Fruit fly (Drosophila melanogaster) whole organism, embryonic: ENCODE measurements around the gene pnt.

Experiments
- Adf1 ChIP-seq: fragments of 200-800 bp; sonication (Bioruptor generic); IDR thresholded peaks from 2 replicates; pipeline ENCODE4 v1.3.6; 2022; ENCODE audit warnings: missing biosample characterization, missing genetic modification characterization
- Antp ChIP-seq: fragments of 200-800 bp; sonication (Bioruptor generic); optimal IDR thresholded peaks from 3 replicates; lab custom pipeline; 2016; ENCODE audit warnings: missing biosample characterization, missing genetic modification characterization
- Awh ChIP-seq: fragments of 200-800 bp; sonication (Bioruptor generic); IDR thresholded peaks from 2 replicates; pipeline ENCODE4, ENCODE4 v1.3.6; 2022; ENCODE audit warnings: missing biosample characterization, missing genetic modification characterization
- CG10654 ChIP-seq: fragments of 200-800 bp; sonication (Bioruptor generic); optimal IDR thresholded peaks from 2 replicates; lab custom pipeline; 2016; ENCODE audit warnings: missing biosample characterization, missing genetic modification characterization
- CG11456 ChIP-seq: fragments of 200-800 bp; sonication (Bioruptor generic); IDR thresholded peaks from 3 replicates; pipeline ENCODE4 v1.3.6; 2022; ENCODE audit warnings: missing biosample characterization, missing genetic modification characterization
- CG11504 ChIP-seq: fragments of 200-800 bp; sonication (Bioruptor generic); optimal IDR thresholded peaks from 3 replicates; lab custom pipeline; 2019; ENCODE audit warnings: missing biosample characterization, mild to moderate bottlenecking, missing genetic modification characterization, moderate library complexity
- CG11723 ChIP-seq: fragments of 200-800 bp; sonication (Bioruptor generic); optimal IDR thresholded peaks from 2 replicates; lab custom pipeline; 2017; ENCODE audit warnings: missing biosample characterization, mild to moderate bottlenecking, missing genetic modification characterization
- CG13424 ChIP-seq: fragments of 200-800 bp; sonication (Bioruptor generic); optimal IDR thresholded peaks from 2 replicates; lab custom pipeline; 2019; ENCODE audit warnings: missing biosample characterization, mild to moderate bottlenecking, missing genetic modification characterization, moderate library complexity
- CG14667 ChIP-seq: fragments of 200-800 bp; sonication (Bioruptor generic); IDR thresholded peaks from 2 replicates; pipeline ENCODE4 v1.3.6; 2022; ENCODE audit warnings: missing biosample characterization, missing genetic modification characterization
- CG15514 ChIP-seq: fragments of 200-800 bp; sonication (Bioruptor generic); optimal IDR thresholded peaks from 3 replicates; lab custom pipeline; 2017; ENCODE audit warnings: missing biosample characterization, missing genetic modification characterization, mild to moderate bottlenecking, moderate library complexity, missing genetic modification reagents
- CG16815 ChIP-seq: fragments of 200-800 bp; sonication (Bioruptor generic); optimal IDR thresholded peaks from 3 replicates; lab custom pipeline; 2017; ENCODE audit warnings: missing biosample characterization, mild to moderate bottlenecking, missing genetic modification characterization
- CG18599 ChIP-seq: fragments of 200-800 bp; sonication (Bioruptor generic); optimal IDR thresholded peaks from 3 replicates; lab custom pipeline; 2017; ENCODE audit warnings: missing biosample characterization, missing genetic modification characterization, mild to moderate bottlenecking, moderate library complexity, missing genetic modification reagents
- CG2712 ChIP-seq: fragments of 200-800 bp; optimal IDR thresholded peaks from 3 replicates; lab custom pipeline; 2019; ENCODE audit warnings: missing biosample characterization, mild to moderate bottlenecking, missing genetic modification characterization, moderate library complexity
- CG31365 ChIP-seq: fragments of 200-800 bp; sonication (Bioruptor generic); optimal IDR thresholded peaks from 2 replicates; lab custom pipeline; 2018; ENCODE audit warnings: missing biosample characterization, mild to moderate bottlenecking, missing genetic modification characterization
- CG31441 ChIP-seq: fragments of 200-800 bp; sonication (Bioruptor generic); IDR thresholded peaks from 2 replicates; pipeline ENCODE4 v1.3.6; 2022; ENCODE audit warnings: missing biosample characterization, missing genetic modification characterization
- CG34376 ChIP-seq: fragments of 200-800 bp; sonication (Bioruptor generic); optimal IDR thresholded peaks from 2 replicates; lab custom pipeline; 2018; ENCODE audit warnings: missing biosample characterization, mild to moderate bottlenecking, missing genetic modification characterization
- CG4424 ChIP-seq: fragments of 200-800 bp; sonication (Bioruptor generic); optimal IDR thresholded peaks from 3 replicates; lab custom pipeline; 2016; ENCODE audit warnings: missing biosample characterization, missing genetic modification characterization
- CG4617 ChIP-seq: fragments of 200-800 bp; sonication (Bioruptor generic); optimal IDR thresholded peaks from 3 replicates; lab custom pipeline; 2016; ENCODE audit warnings: missing biosample characterization, missing genetic modification characterization, borderline replicate concordance
- CG6272 ChIP-seq: fragments of 200-800 bp; sonication (Bioruptor generic); IDR thresholded peaks from 2 replicates; pipeline ENCODE4 v1.3.6; 2022; ENCODE audit warnings: missing biosample characterization, missing genetic modification characterization
- CG6689 ChIP-seq: fragments of 200-800 bp; sonication (Bioruptor generic); IDR thresholded peaks from 2 replicates; pipeline ENCODE4 v1.3.6; 2022; ENCODE audit warnings: missing biosample characterization, missing genetic modification characterization
- CG7357 ChIP-seq: fragments of 200-800 bp; sonication (Bioruptor generic); IDR thresholded peaks from 3 replicates; pipeline ENCODE4 v1.3.6; 2022; ENCODE audit warnings: missing biosample characterization, missing genetic modification characterization
- Chrac-16 ChIP-seq: fragments of 200-800 bp; sonication (Bioruptor generic); optimal IDR thresholded peaks from 3 replicates; lab custom pipeline; 2016; ENCODE audit warnings: missing biosample characterization, missing genetic modification characterization
- D ChIP-seq, 2 experiments: fragments of 200-800 bp in 1 of 2; fragments of >200 bp in 1 of 2; sonication (Bioruptor generic) in 1 of 2; optimal IDR thresholded peaks; 2 replicates in 1 of 2; 3 replicates in 1 of 2; lab custom pipeline; 2017; ENCODE audit warnings: mild to moderate bottlenecking in 1 of 2, missing biosample characterization in 1 of 2, missing genetic modification characterization in 1 of 2, missing genetic modification reagents in 1 of 2
- Doc3 ChIP-seq: fragments of 200-800 bp; sonication (Bioruptor generic); IDR thresholded peaks from 3 replicates; pipeline ENCODE4 v1.3.6; 2022; ENCODE audit warnings: missing biosample characterization, missing genetic modification characterization; ENCODE audit not compliant: partially characterized antibody
- Fer1 ChIP-seq: fragments of 200-800 bp; sonication (Bioruptor generic); optimal IDR thresholded peaks from 2 replicates; lab custom pipeline; 2017; ENCODE audit warnings: missing biosample characterization, mild to moderate bottlenecking, missing genetic modification characterization
- Hr78 ChIP-seq, 2 experiments: fragments of 200-800 bp in 1 of 2; fragments of >200 bp in 1 of 2; sonication (Bioruptor generic) in 1 of 2; optimal IDR thresholded peaks; 2 replicates each; lab custom pipeline; 2017 to 2019; ENCODE audit warnings: missing biosample characterization in 2 of 2, missing genetic modification characterization in 2 of 2, mild to moderate bottlenecking in 1 of 2, moderate library complexity in 1 of 2
- Hsf ChIP-seq: fragments of 200-800 bp; sonication (Bioruptor generic); optimal IDR thresholded peaks from 3 replicates; lab custom pipeline; 2016; ENCODE audit warnings: missing biosample characterization, missing genetic modification characterization
- NC2β ChIP-seq: fragments of 200-800 bp; sonication (Bioruptor generic); optimal IDR thresholded peaks from 2 replicates; lab custom pipeline; 2016; ENCODE audit warnings: missing biosample characterization, missing genetic modification characterization
- Scr ChIP-seq: fragments of 200-800 bp; sonication (Bioruptor generic); IDR thresholded peaks from 2 replicates; pipeline ENCODE4 v1.3.6; 2022; ENCODE audit warnings: missing biosample characterization, missing genetic modification characterization; ENCODE audit not compliant: partially characterized antibody
- bbx ChIP-seq: fragments of 200-800 bp; sonication (Bioruptor generic); IDR thresholded peaks from 2 replicates; pipeline ENCODE4 v1.3.6; 2022; ENCODE audit warnings: missing biosample characterization, missing genetic modification characterization; ENCODE audit not compliant: partially characterized antibody
- croc ChIP-seq: fragments of 200-800 bp; sonication (Bioruptor generic); conservative IDR thresholded peaks from 3 replicates; pipeline ENCODE4 v1.3.6; 2022; ENCODE audit warnings: missing biosample characterization, missing genetic modification characterization
- grau ChIP-seq: fragments of 200-800 bp; optimal IDR thresholded peaks from 3 replicates; lab custom pipeline; 2019; ENCODE audit warnings: missing biosample characterization, mild to moderate bottlenecking, missing genetic modification characterization, moderate library complexity
- hbn ChIP-seq: fragments of 200-800 bp; sonication (Bioruptor generic); IDR thresholded peaks from 2 replicates; pipeline ENCODE4 v1.3.6; 2022; ENCODE audit warnings: missing biosample characterization, missing genetic modification characterization; ENCODE audit not compliant: partially characterized antibody
- jing ChIP-seq: fragments of 200-800 bp; sonication (Bioruptor generic); optimal IDR thresholded peaks from 2 replicates; lab custom pipeline; 2018; ENCODE audit warnings: missing biosample characterization, mild to moderate bottlenecking, missing genetic modification characterization
- lov ChIP-seq, 2 experiments: fragments of 200-800 bp in 1 of 2; fragments of >200 bp in 1 of 2; sonication (Bioruptor generic) in 1 of 2; IDR thresholded peaks in 1 of 2; optimal IDR thresholded peaks in 1 of 2; 2 replicates in 1 of 2; 3 replicates in 1 of 2; pipeline versions ENCODE4 v1.3.6 to Lab custom; 2017 to 2022; ENCODE audit warnings: missing biosample characterization in 1 of 2, missing genetic modification characterization in 1 of 2
- nerfin-2 ChIP-seq: fragments of 200-800 bp; sonication (Bioruptor generic); IDR thresholded peaks from 2 replicates; pipeline ENCODE4 v1.3.6; 2022; ENCODE audit warnings: missing biosample characterization, missing genetic modification characterization; ENCODE audit not compliant: partially characterized antibody
- pb ChIP-seq: fragments of 200-800 bp; sonication (Bioruptor generic); optimal IDR thresholded peaks from 3 replicates; lab custom pipeline; 2016; ENCODE audit warnings: missing biosample characterization, missing genetic modification characterization
- pita ChIP-seq: fragments of 200-800 bp; sonication (Bioruptor generic); optimal IDR thresholded peaks from 2 replicates; lab custom pipeline; 2017; ENCODE audit warnings: missing biosample characterization, mild to moderate bottlenecking, missing genetic modification characterization
- ranshi ChIP-seq: fragments of 200-800 bp; sonication (Bioruptor generic); IDR thresholded peaks from 2 replicates; pipeline ENCODE4 v1.3.6; 2022; ENCODE audit warnings: missing biosample characterization, missing genetic modification characterization
- seq ChIP-seq: fragments of 200-800 bp; sonication (Bioruptor generic); IDR thresholded peaks from 2 replicates; pipeline ENCODE4 v1.3.6; 2022; ENCODE audit warnings: missing biosample characterization, missing genetic modification characterization
- ssp ChIP-seq: fragments of 200-800 bp; sonication (Bioruptor generic); IDR thresholded peaks from 2 replicates; pipeline ENCODE4 v1.3.6; 2022; ENCODE audit warnings: missing biosample characterization, missing genetic modification characterization
- trh ChIP-seq: fragments of 200-800 bp; sonication (Bioruptor generic); optimal IDR thresholded peaks from 2 replicates; lab custom pipeline; 2016; ENCODE audit warnings: missing biosample characterization, missing genetic modification characterization
- unc-4 ChIP-seq: fragments of 200-800 bp; sonication (Bioruptor generic); IDR thresholded peaks from 2 replicates; pipeline ENCODE4 v1.3.6; 2022; ENCODE audit warnings: missing biosample characterization, missing genetic modification characterization; ENCODE audit not compliant: partially characterized antibody
- zfh1 ChIP-seq: fragments of 200-800 bp; sonication (Bioruptor generic); IDR thresholded peaks from 3 replicates; pipeline ENCODE4 v1.3.6; 2022; ENCODE audit warnings: missing biosample characterization, missing genetic modification characterization

Gene pnt

DNA sequence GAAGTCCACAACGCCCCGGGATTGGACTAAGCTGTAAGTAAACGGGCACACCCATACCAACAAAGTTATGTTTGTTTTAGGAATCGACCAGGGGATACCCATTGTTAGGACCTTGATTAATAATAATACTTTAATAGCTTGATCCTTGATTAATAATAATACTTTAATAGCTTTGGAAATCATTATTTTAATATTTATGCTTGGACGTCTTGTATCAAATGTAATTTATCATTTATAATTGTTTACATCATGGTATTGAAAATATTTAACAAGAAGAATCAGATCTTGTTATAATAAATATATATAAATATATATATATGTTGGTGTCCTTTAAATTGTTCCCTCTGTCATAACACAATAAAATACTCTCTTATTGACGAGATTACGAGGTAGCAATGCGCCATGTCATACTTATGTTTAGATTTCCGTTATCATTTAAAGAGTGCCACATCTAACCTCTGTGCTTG, 11.0 kb upstream of the pnt start (continued):
- TF ChIP-seq Scr (no peak), Adf1 (peak; percentile 26)

DNA sequence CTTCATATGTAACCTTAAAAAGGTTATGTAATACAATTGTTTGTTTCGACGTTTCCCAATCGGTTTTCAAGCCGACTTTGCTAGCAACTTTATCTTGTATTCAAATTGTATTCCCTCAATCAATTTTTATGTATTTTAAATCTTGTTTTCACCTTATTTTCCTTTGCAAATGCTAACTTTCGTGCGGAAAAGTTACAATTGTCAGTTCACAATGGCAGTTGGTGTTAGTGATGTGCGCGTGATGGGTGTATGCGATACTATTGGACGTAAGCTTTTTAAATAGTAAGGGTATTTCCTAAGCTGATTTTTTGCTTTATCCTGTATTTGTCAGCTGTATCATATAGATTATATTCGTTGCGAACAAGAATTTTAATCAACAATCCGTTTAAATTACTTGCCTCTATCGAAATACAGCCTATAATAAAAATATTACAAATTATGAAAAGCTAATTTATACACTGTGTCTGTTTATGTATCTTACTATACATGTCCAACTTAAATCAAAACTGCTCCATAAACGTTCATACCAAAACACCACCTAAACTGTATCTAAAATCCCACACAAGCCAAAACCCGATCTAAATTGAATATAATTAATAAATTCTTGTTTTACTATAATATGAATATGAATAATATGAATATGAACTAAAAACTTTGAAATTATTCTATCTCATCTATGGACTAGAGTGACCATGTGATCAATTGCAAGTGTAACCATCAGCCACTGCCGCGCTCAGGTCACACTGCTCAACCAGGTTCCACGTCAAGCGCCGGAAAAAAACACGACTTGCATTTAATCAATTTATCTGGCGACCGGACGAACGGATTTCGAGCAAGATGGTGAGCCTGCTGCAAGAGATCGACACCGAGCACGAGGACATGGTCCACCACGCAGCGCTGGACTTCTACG, 10.1 kb upstream of the pnt start, which contains the start of the genes ATPsynCF6 and Sec13:
TSS of gene ATPsynCF6 (minus strand) at position 236 of the 910 bp plus-strand sequence.
TSS of gene Sec13 (plus strand) at position 450 of the 910 bp plus-strand sequence.
- peak; percentile 75 for TF ChIP-seq CG11456 (GFP tag; lab: Robert Waterston, UW)
- no peak for TF ChIP-seq CG7357
- peak; percentile 48 for TF ChIP-seq CG6689 (GFP tag; lab: Robert Waterston, UW)
- no peak for TF ChIP-seq Chrac-16 (GFP tag; lab: Kevin White, UChicago)
- peak; percentile 47 for TF ChIP-seq seq (GFP tag; lab: Robert Waterston, UW)
- TF ChIP-seq croc (GFP tag; lab: Robert Waterston, UW), result peak; percentile 38; the same call in 2 of the 3 replicates
- TF ChIP-seq CG11504 (tag; lab: Kevin White, UChicago), result peak; percentile 70
- peak; percentile 52 for TF ChIP-seq grau (tag; lab: Kevin White, UChicago)
- TF ChIP-seq CG15514 (GFP tag; lab: Kevin White, UChicago), result peak; percentile 53
- peak; percentile 97 for TF ChIP-seq bbx (GFP tag; lab: Robert Waterston, UW)
- no peak for TF ChIP-seq D (optimal IDR thresholded peaks at IDR 0.05; lab: Kevin White, UChicago)
- TF ChIP-seq D (GFP tag; optimal IDR thresholded peaks at IDR 0.05; lab: Kevin White, UChicago), result peak; percentile 45
- TF ChIP-seq Hr78 (GFP tag; optimal IDR thresholded peaks at IDR 0.05; lab: Kevin White, UChicago), result no peak
- peak; percentile 66; the same call in 1 of the 2 replicates for TF ChIP-seq CG6272
- peak; percentile 100 for TF ChIP-seq CG2712
- no peak for TF ChIP-seq CG31365 (tag; lab: Kevin White, UChicago)
- peak; percentile 54 for TF ChIP-seq CG4617 (GFP tag; lab: Kevin White, UChicago)
- peak; percentile 33; the same call in 1 of the 2 replicates for TF ChIP-seq ssp (GFP tag; lab: Robert Waterston, UW)
- peak; percentile 87 for TF ChIP-seq nerfin-2 (GFP tag; lab: Robert Waterston, UW)
- peak; percentile 59; the same call in 2 of the 3 replicates for TF ChIP-seq zfh1
- TF ChIP-seq hbn (GFP tag; lab: Robert Waterston, UW), result peak; percentile 85
- TF ChIP-seq Hsf, result peak; percentile 33
- no peak for TF ChIP-seq Antp (GFP tag; lab: Kevin White, UChicago)
- TF ChIP-seq Awh (GFP tag; lab: Robert Waterston, UW), result peak; percentile 30; the same call in 1 of the 2 replicates
- no peak for TF ChIP-seq pita (GFP tag; lab: Kevin White, UChicago)
- peak; percentile 9 for TF ChIP-seq CG10654 (GFP tag; lab: Kevin White, UChicago)
- TF ChIP-seq trh, result no peak
- TF ChIP-seq lov (optimal IDR thresholded peaks at IDR 0.05; lab: Kevin White, UChicago), result no peak
- TF ChIP-seq lov (GFP tag; IDR thresholded peaks at IDR 0.05; lab: Robert Waterston, UW), result 0 out of 3 replicates have a peak, but pooled peaks have one; percentile 9
- TF ChIP-seq CG11723 (GFP tag; lab: Kevin White, UChicago), result no peak
- 0 out of 2 replicates have a peak, but pooled peaks have one; percentile 9 for TF ChIP-seq CG14667 (GFP tag; lab: Robert Waterston, UW)
- peak; percentile 19 for TF ChIP-seq CG34376
- peak; percentile 66 for TF ChIP-seq CG18599 (GFP tag; lab: Kevin White, UChicago)
- TF ChIP-seq unc-4 (GFP tag; lab: Robert Waterston, UW), result peak; percentile 82
- peak; percentile 59 for TF ChIP-seq CG13424
- TF ChIP-seq NC2β (GFP tag; lab: Kevin White, UChicago), result no peak
- TF ChIP-seq Doc3 (GFP tag; lab: Robert Waterston, UW), result peak; percentile 83
- TF ChIP-seq ranshi (GFP tag; lab: Robert Waterston, UW), result no peak; the same call in 1 of the 2 replicates
- peak; percentile 61 for TF ChIP-seq CG4424 (GFP tag; lab: Kevin White, UChicago)
- TF ChIP-seq jing (GFP tag; lab: Kevin White, UChicago), result no peak
- TF ChIP-seq CG31441 (GFP tag; lab: Robert Waterston, UW), result peak; percentile 60
- TF ChIP-seq CG16815 (GFP tag; lab: Kevin White, UChicago), result no peak
- TF ChIP-seq pb (GFP tag; lab: Kevin White, UChicago), result no peak
- TF ChIP-seq Fer1 (GFP tag; lab: Kevin White, UChicago), result peak; percentile 44
